Worm (Caenorhabditis elegans): ENCODE data around the gene trx-2.

Gene trx-2

DNA sequence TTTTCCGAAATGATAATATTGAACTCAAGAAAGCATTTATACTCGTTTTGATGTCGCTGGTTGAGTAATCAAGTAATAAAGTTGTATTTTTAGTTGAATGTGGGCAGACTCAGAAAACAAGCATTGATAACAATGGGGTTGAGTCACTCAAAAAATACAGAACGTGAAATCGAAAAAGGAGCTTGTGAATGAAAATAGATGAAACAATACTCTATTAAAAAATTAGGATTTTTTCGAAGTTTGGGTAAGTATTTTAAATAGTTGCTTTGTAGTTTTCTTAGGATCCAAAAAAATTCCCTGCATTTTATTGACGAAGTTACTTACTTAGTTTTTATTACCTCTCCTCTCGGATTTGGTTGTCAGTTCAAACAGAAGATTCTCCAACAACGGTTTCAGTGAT is 31.0 kb upstream of the trx-2 start, which contains the start of gene lys-3:
TSS of gene lys-3 (minus strand) at position 101 of the 400 bp plus-strand sequence.
- TF ChIP-seq cog-1 (tag; optimal IDR thresholded peaks at IDR 0.05), result no peak
- no peak for TF ChIP-seq ref-1 (GFP tag; conservative IDR thresholded peaks at IDR 0.05)
- no peak for TF ChIP-seq T22C8.4 (GFP tag; IDR thresholded peaks at IDR 0.05)
- TF ChIP-seq tab-1 (GFP tag; IDR thresholded peaks at IDR 0.05), result no peak
- no peak for TF ChIP-seq ztf-29 (GFP tag; IDR thresholded peaks at IDR 0.05)
- no peak for TF ChIP-seq klf-2 (GFP tag; conservative IDR thresholded peaks at IDR 0.05)
- no peak for TF ChIP-seq med-1 (GFP tag; optimal IDR thresholded peaks at IDR 0.05; ENCODE audit: insufficient read depth)
- TF ChIP-seq ztf-23 (GFP tag; IDR thresholded peaks at IDR 0.05), result no peak
- no peak for TF ChIP-seq flt-1 (GFP tag; IDR thresholded peaks at IDR 0.05)

DNA sequence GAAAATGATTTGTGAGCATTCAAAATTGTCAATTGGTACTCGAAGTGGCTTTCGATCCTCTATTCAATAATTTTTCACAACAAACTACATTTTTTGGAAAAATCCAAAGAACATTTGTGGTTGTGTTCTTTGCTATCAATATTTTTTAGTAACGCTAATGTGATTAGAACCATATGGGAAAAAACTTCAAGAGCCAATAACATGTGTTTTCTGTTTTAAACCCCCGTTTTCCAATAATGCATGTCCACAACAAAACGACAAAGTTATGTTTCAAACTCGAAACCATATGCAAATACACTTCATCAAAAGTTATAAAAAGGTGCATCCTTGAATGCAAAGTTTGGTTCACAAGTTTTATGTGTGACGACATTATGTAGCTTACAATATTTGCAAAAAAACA is 28.6 kb upstream of the trx-2 start:
- TF ChIP-seq flt-1 (GFP tag; IDR thresholded peaks at IDR 0.05), result no peak

DNA sequence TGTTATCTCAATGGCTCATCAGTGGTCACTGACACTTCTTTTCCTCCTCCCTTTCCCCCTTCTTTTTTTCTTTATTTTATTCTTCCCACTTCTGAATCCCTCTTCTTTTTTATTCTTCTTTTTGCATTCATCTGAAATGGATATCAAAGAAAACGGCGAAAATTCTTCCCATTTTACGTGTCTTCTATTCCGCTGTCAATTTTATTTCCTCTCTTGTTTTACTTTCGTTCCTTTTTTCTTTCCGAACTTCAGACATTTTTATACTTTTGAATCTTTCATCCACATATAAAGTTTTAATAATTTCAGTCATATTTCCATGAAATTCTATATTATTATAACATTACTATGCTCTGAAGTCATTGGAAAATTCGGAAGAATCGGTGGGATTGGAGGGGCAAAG is 27.2 kb upstream of the trx-2 start, which contains the start of gene B0024.3:
TSS of gene B0024.3 (plus strand) at position 301 of the 400 bp plus-strand sequence.
- TF ChIP-seq T22C8.4 (GFP tag; IDR thresholded peaks at IDR 0.05) (no peak), klf-2 (GFP tag; conservative IDR thresholded peaks at IDR 0.05) (no peak), med-1 (GFP tag; optimal IDR thresholded peaks at IDR 0.05; ENCODE audit: insufficient read depth) (no peak), ztf-29 (GFP tag; IDR thresholded peaks at IDR 0.05) (no peak), ref-1 (GFP tag; conservative IDR thresholded peaks at IDR 0.05) (no peak), tab-1 (GFP tag; IDR thresholded peaks at IDR 0.05) (no peak)

DNA sequence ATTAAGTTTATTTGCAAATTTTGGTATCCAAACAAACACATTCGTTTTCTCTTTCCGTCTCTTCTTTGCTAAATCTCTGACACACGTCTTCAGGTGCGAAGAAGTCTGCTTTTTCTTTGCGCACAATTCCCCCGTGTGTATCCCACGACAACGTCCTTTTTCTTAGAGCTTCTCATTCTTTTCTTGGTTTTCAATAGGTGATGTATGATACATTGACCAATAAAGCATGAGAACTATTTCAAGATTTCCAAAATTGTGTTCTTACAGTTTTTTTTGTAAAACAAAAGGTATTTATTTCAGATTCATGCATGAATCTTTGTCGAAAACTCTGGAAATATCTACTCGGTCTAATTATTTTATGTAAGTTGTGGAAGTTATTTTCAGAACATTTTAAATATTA is 24.7 kb upstream of the trx-2 start, which contains the start of gene B0024.15:
TSS of gene B0024.15 (plus strand) at position 301 of the 400 bp plus-strand sequence.
- no peak for TF ChIP-seq T22C8.4 (GFP tag; IDR thresholded peaks at IDR 0.05)
- no peak for TF ChIP-seq ztf-23 (GFP tag; IDR thresholded peaks at IDR 0.05)
- TF ChIP-seq med-1 (GFP tag; optimal IDR thresholded peaks at IDR 0.05; ENCODE audit: insufficient read depth), result no peak
- no peak for TF ChIP-seq ref-1 (GFP tag; conservative IDR thresholded peaks at IDR 0.05)
- TF ChIP-seq klf-2 (GFP tag; conservative IDR thresholded peaks at IDR 0.05), result no peak
- no peak for TF ChIP-seq cog-1 (tag; optimal IDR thresholded peaks at IDR 0.05)
- TF ChIP-seq tab-1 (GFP tag; IDR thresholded peaks at IDR 0.05), result no peak
- no peak for TF ChIP-seq flt-1 (GFP tag; IDR thresholded peaks at IDR 0.05)
- TF ChIP-seq ztf-29 (GFP tag; IDR thresholded peaks at IDR 0.05), result no peak

DNA sequence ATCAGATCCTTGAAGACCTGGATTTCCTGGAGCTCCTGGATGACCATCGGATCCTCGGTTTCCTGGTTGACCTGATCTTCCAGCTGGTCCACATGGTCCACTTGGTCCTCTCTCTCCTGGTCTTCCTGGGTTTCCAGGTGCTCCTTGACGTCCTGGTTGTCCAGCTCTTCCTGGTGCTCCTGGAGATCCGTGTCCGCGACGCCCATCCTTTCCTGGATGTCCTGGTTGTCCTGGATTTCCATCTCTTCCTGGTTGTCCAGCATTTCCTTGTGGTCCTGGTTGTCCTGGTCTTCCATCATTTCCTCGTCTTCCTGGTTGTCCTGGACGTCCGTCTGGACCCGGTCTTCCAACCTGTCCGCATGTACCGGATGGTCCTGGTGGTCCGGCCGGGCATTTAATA is 22.6 kb upstream of the trx-2 start:
- TF ChIP-seq ref-1 (GFP tag; conservative IDR thresholded peaks at IDR 0.05), result no peak
- TF ChIP-seq tab-1 (GFP tag; IDR thresholded peaks at IDR 0.05), result no peak
- TF ChIP-seq ztf-29 (GFP tag; IDR thresholded peaks at IDR 0.05), result no peak
- no peak for TF ChIP-seq med-1 (GFP tag; optimal IDR thresholded peaks at IDR 0.05; ENCODE audit: insufficient read depth)
- TF ChIP-seq klf-2 (GFP tag; conservative IDR thresholded peaks at IDR 0.05), result no peak
- no peak for TF ChIP-seq ztf-23 (GFP tag; IDR thresholded peaks at IDR 0.05)
- no peak for TF ChIP-seq flt-1 (GFP tag; IDR thresholded peaks at IDR 0.05)
- no peak for TF ChIP-seq T22C8.4 (GFP tag; IDR thresholded peaks at IDR 0.05)
- no peak for TF ChIP-seq cog-1 (tag; optimal IDR thresholded peaks at IDR 0.05)

DNA sequence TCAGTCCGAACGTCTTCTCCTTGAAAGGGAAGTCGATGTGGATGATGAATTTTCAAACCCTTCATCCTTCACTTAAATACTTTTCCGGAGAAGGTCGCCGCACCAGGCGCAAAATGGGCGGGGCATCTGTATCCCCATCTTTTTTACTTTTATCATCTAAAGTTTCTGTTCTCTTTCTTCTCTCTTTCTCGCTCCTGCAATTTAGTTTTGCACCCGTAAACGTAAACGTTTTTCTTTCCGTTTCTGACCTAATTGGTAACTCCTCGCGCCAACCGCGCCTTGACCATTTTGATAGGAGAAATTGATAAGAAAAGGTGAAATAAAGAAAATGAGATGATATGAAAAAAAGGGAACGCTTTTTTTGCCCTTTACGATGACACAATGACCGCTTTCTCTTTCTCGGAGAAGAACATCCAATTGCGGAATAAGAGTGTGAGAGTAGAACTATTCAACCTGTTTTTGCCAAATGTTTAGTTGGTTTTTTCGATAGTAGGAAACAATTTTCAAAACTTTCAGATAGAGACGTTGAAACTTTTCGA is 21.6 kb upstream of the trx-2 start, which contains the start of gene col-149:
TSS of gene col-149 (minus strand) at position 51 of the 539 bp plus-strand sequence.
- TF ChIP-seq ref-1 (GFP tag; conservative IDR thresholded peaks at IDR 0.05) (no peak), ztf-29 (GFP tag; IDR thresholded peaks at IDR 0.05) (no peak), tab-1 (GFP tag; IDR thresholded peaks at IDR 0.05) (no peak), med-1 (GFP tag; optimal IDR thresholded peaks at IDR 0.05; ENCODE audit: insufficient read depth) (no peak), T22C8.4 (GFP tag; IDR thresholded peaks at IDR 0.05) (no peak), klf-2 (GFP tag; conservative IDR thresholded peaks at IDR 0.05) (no peak)

DNA sequence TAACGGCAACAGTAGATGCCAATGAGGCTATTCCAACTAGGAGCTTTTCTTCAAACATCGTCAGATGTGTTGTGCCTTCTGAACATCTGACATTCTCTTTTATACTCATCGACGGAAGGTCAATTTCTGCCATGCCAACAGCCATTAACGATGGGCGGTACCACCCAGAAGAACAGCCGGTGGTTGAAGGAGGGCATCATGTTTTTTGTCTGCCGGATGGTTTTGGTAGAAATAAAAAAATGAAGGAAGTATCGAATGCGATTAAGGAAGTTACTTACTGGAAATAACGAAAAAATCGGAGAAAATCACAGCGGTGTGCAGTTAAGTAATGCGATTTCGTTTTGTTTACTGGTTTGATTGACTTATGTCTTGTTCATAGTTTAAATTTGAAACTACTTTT is 19.9 kb upstream of the trx-2 start, which contains the start of gene col-150:
TSS of gene col-150 (minus strand) at position 101 of the 400 bp plus-strand sequence.
- TF ChIP-seq tab-1 (GFP tag; IDR thresholded peaks at IDR 0.05) (no peak), T22C8.4 (GFP tag; IDR thresholded peaks at IDR 0.05) (no peak), ztf-29 (GFP tag; IDR thresholded peaks at IDR 0.05) (no peak), ref-1 (GFP tag; conservative IDR thresholded peaks at IDR 0.05) (no peak), klf-2 (GFP tag; conservative IDR thresholded peaks at IDR 0.05) (no peak), med-1 (GFP tag; optimal IDR thresholded peaks at IDR 0.05; ENCODE audit: insufficient read depth) (no peak)

DNA sequence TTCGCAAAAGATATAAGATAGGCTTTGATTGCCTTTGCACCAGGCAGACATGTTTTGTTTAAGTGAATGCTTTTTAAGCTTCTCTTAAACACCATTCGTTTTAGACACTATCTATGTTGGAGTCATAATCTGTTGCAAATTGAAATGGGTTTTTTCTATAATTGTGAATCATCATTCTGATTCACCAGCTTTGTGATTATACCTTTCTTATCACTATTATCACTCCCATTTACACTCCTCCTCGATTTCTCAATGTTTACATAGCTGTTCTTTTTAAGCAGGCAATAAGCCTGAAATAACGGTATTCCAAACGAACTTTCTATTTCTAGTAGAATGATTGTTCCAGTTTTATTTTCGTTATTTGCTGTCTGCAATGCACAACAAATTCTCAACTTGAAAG is 17.4 kb upstream of the trx-2 start, which contains the start of gene B0024.4:
TSS of gene B0024.4 (plus strand) at position 301 of the 400 bp plus-strand sequence.
- no peak for TF ChIP-seq T22C8.4 (GFP tag; IDR thresholded peaks at IDR 0.05)
- TF ChIP-seq klf-2 (GFP tag; conservative IDR thresholded peaks at IDR 0.05), result no peak
- no peak for TF ChIP-seq ztf-23 (GFP tag; IDR thresholded peaks at IDR 0.05)
- TF ChIP-seq med-1 (GFP tag; optimal IDR thresholded peaks at IDR 0.05; ENCODE audit: insufficient read depth), result no peak
- TF ChIP-seq ztf-29 (GFP tag; IDR thresholded peaks at IDR 0.05), result no peak
- no peak for TF ChIP-seq ref-1 (GFP tag; conservative IDR thresholded peaks at IDR 0.05)
- TF ChIP-seq cog-1 (tag; optimal IDR thresholded peaks at IDR 0.05), result no peak
- TF ChIP-seq flt-1 (GFP tag; IDR thresholded peaks at IDR 0.05), result no peak
- TF ChIP-seq tab-1 (GFP tag; IDR thresholded peaks at IDR 0.05), result no peak

DNA sequence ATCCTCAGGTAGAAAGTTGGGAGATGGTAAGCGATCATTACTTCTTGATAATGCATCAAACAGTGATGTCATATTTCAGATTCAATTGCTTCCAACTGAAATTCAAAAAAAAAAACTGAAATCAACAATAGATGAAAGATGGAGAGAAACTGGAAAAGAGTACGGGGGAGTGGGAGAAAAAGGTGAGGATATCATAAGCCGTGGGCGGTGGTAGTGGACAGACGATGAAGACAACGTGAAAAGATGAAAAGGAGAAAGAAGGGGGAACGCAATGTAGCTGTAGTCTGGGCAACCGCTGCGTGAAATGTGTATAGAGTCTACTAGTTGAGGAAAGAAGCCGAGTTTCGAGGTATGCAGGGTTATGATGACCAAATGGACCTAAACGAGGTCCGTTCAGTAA is 7.2 kb upstream of the trx-2 start, which contains the start of gene che-12:
TSS of gene che-12 (minus strand) at position 101 of the 400 bp plus-strand sequence.
- TF ChIP-seq cog-1 (tag; optimal IDR thresholded peaks at IDR 0.05) (no peak), klf-2 (GFP tag; conservative IDR thresholded peaks at IDR 0.05) (no peak), med-1 (GFP tag; optimal IDR thresholded peaks at IDR 0.05; ENCODE audit: insufficient read depth) (no peak), tab-1 (GFP tag; IDR thresholded peaks at IDR 0.05) (no peak), flt-1 (GFP tag; IDR thresholded peaks at IDR 0.05) (no peak), ztf-29 (GFP tag; IDR thresholded peaks at IDR 0.05) (no peak), ztf-23 (GFP tag; IDR thresholded peaks at IDR 0.05) (no peak)

DNA sequence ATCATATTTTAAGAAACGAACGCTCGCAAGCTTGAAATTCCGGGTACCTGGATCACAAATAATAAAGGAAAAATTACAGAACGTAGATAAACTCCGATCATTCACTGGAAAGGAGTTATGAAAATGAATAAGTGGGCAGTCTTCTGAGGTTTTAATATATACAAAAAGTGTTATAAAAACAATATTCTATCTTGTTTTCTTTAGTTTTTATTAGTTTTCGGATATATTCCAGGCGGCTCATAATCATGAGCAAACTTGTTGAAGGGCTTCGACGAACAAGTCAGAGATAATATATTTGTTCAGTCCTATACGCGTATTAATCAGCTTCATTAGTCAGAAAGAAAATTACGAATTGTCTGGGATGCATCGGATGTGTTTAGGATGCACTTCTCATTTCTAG is 518 bp upstream of the trx-2 start, which contains the start of gene gcy-6:
TSS of gene gcy-6 (minus strand) at position 101 of the 400 bp plus-strand sequence.
- TF ChIP-seq tab-1 (GFP tag; IDR thresholded peaks at IDR 0.05) (no peak), ztf-23 (GFP tag; IDR thresholded peaks at IDR 0.05) (no peak), ref-1 (GFP tag; conservative IDR thresholded peaks at IDR 0.05) (no peak), klf-2 (GFP tag; conservative IDR thresholded peaks at IDR 0.05) (no peak), T22C8.4 (GFP tag; IDR thresholded peaks at IDR 0.05) (no peak), flt-1 (GFP tag; IDR thresholded peaks at IDR 0.05) (no peak), cog-1 (tag; optimal IDR thresholded peaks at IDR 0.05) (no peak), med-1 (GFP tag; optimal IDR thresholded peaks at IDR 0.05; ENCODE audit: insufficient read depth) (no peak), ztf-29 (GFP tag; IDR thresholded peaks at IDR 0.05) (no peak)
